Worm (Caenorhabditis elegans): ENCODE measurements around the gene K08F8.7.

K08F8.7 gene

DNA sequence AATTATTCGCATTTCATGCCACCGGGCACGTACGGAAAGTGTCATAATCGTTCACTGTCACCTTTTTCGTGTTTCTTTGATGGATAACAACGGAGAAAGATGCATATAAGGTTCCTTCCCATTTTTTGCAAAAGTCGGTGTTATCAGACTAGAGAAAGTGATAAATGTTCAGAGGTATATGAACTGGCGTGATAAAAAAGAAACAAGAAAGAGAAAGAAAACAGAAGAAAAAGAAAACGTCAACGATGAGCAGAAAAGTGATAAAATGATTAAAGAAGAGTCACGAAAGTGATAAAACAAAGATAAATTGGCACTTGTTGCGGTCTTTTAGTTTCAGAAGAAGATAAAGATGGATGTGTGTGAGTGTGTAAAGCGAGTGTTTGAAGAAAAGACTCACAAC, 24.9 kb downstream of the K08F8.7 start:
- TF ChIP-seq unc-3 (GFP tag; conservative IDR thresholded peaks at IDR 0.05) (no peak), unc-3 (tag; optimal IDR thresholded peaks at IDR 0.05) (no peak), hlh-13 (GFP tag; optimal IDR thresholded peaks at IDR 0.05) (no peak), gmeb-2 (tag; optimal IDR thresholded peaks at IDR 0.05) (no peak), fkh-10 (GFP tag; optimal IDR thresholded peaks at IDR 0.05) (no peak), ceh-24 (tag; optimal IDR thresholded peaks at IDR 0.05) (no peak), elt-2 (tag; optimal IDR thresholded peaks at IDR 0.05) (peak; percentile 51), hlh-6 (tag; optimal IDR thresholded peaks at IDR 0.05) (no peak), unc-42 (tag; optimal IDR thresholded peaks at IDR 0.05) (no peak)

DNA sequence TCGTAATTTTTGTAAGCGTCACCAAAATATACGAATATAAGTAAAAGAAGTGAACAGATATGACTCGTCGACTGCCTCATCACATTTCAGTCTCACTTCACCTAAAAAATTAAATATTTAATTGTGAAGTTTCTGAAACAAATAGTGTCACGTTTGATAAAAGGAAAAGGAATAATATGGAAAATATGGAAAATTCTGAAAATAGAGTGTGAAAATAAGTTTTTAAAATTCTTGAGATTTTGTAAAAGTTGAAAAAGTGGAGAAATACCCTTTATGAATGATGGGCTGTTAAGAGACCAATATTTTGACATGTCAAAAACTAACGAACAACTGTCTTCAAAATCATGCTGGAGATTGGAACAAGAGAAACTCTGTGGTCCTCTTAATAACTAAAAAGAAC, 28.5 kb downstream of the K08F8.7 start, which contains the start of gene T01B7.9:
Gene T01B7.9, minus strand, starts transcription at position 101 of the 400 bp plus-strand sequence.
- TF ChIP-seq ceh-2 (tag; optimal IDR thresholded peaks at IDR 0.05) (no peak), ceh-6 (GFP tag; optimal IDR thresholded peaks at IDR 0.05) (no peak), pha-2 (tag; optimal IDR thresholded peaks at IDR 0.05) (no peak), odd-2 (tag; optimal IDR thresholded peaks at IDR 0.05) (no peak), zip-5 (tag; optimal IDR thresholded peaks at IDR 0.05) (no peak), ceh-34 (tag; optimal IDR thresholded peaks at IDR 0.05) (no peak), pax-1 (tag; optimal IDR thresholded peaks at IDR 0.05) (no peak), F13H6.1 (tag; optimal IDR thresholded peaks at IDR 0.05) (no peak), hlh-6 (tag; optimal IDR thresholded peaks at IDR 0.05) (no peak), hlh-30 (tag; optimal IDR thresholded peaks at IDR 0.05; ENCODE audit: insufficient read depth) (no peak), elt-2 (tag; optimal IDR thresholded peaks at IDR 0.05) (no peak), che-1 (tag; optimal IDR thresholded peaks at IDR 0.05) (no peak), fkh-6 (tag; optimal IDR thresholded peaks at IDR 0.05) (no peak), ceh-48 (tag; optimal IDR thresholded peaks at IDR 0.05) (no peak), C38D4.7 (GFP tag; optimal IDR thresholded peaks at IDR 0.05) (no peak), ttx-3 (tag; optimal IDR thresholded peaks at IDR 0.05) (no peak), ama-1 (optimal IDR thresholded peaks at IDR 0.05) (no peak)

DNA sequence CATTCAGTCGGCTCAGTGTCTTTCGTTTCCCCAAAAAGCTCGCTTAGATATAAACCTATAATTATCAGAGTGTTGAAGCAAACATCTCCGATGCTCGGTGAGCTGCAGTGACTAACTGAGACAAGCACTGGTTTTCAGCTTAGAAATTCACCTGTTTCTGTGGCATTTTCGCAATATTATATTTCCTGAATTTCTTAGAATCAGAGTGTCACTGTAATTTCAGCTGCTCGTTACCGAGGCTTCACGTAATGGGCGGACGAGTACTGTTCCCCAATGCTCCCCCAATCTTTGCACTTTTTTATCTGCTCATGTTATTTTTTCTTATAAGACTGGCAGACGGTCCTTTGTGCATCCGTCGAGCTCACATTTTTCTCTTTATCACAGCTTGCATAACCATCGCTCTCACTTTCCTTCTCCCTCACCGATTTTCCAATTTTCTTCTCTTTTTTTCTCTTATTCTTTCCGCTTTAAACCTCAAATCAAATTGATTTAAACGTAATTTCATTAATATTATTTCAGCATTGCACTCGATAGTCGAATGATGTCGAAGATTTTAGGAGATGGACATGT, 33.1 kb downstream of the K08F8.7 start, which contains the start of gene trcs-2:
Gene trcs-2, plus strand, starts transcription at position 520 of the 570 bp plus-strand sequence.
- no peak for TF ChIP-seq ceh-45 (GFP tag; IDR thresholded peaks at IDR 0.05)
- TF ChIP-seq pax-1 (tag; optimal IDR thresholded peaks at IDR 0.05): no peak
- TF ChIP-seq pat-9 (tag; optimal IDR thresholded peaks at IDR 0.05): no peak
- TF ChIP-seq dve-1 (tag; optimal IDR thresholded peaks at IDR 0.05): no peak
- TF ChIP-seq che-1 (tag; optimal IDR thresholded peaks at IDR 0.05): no peak
- no peak for TF ChIP-seq hlh-13 (GFP tag; optimal IDR thresholded peaks at IDR 0.05)
- no peak for TF ChIP-seq ahr-1 (tag; optimal IDR thresholded peaks at IDR 0.05)

DNA sequence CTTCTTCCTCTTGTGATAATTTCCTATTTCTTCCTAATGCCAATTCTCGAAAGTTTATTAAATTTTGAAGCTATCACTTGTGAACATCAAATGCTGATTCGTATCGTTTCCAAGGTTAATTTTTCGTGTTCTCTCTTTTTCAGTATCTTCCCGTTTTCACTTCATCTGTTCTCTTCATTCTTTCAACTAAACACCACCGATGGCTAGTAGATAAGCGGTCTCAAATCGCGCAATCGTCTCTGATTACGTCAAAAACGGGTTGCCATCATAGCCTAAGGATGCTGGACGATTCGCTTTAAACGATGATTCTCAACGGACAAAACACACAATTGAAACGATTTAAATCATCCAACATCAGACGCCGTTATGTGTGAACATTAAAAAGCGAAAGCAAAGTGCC, 37.6 kb downstream of the K08F8.7 start:
- TF ChIP-seq ztf-16 (tag; optimal IDR thresholded peaks at IDR 0.05) (no peak), ceh-9 (tag; optimal IDR thresholded peaks at IDR 0.05) (no peak), tbx-7 (tag; optimal IDR thresholded peaks at IDR 0.05) (no peak)

DNA sequence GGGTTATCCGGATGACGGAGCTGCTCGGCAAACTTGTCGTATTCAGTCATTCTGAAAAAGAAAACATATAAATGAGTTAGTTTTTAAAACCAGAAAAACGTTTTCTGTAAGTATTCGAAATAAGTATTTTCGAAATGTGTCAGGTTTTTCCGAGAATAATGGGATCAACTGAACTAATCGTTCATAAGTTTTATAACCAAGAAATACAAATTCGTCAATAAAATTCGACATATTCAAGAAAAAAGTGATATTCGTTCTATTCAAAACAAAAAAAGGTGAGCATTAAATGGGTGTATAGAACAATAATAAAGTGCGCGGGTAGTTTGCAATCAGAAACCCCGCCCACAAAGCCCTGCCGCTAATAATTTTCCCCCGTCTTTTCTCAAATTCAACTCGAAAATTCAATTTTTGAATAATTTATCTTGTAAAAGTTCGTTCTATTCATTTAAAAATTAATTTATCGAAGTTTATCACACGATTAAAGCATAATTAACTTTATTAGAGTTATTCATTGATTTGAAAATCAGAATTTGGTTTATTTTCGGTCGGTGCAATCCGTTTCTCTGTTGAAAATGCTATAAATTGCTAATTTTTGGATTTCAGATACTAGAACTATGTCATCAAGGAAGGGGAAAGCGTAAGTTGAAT, 38.8 kb downstream of the K08F8.7 start, which contains the start of the genes cyn-11 and T01B7.5:
Gene cyn-11, minus strand, starts transcription at position 51 of the 648 bp plus-strand sequence.
Gene T01B7.5, plus strand, starts transcription at position 598 of the 648 bp plus-strand sequence.
- TF ChIP-seq nhr-232 (tag; optimal IDR thresholded peaks at IDR 0.05): no peak
- no peak for TF ChIP-seq Y22D7AL.16 (tag; optimal IDR thresholded peaks at IDR 0.05)
- TF ChIP-seq nfya-1 (tag; optimal IDR thresholded peaks at IDR 0.05): peak; percentile 27
- peak; percentile 6 for TF ChIP-seq ceh-34 (tag; optimal IDR thresholded peaks at IDR 0.05)
- no peak for TF ChIP-seq C38D4.7 (GFP tag; optimal IDR thresholded peaks at IDR 0.05)
- TF ChIP-seq hlh-13 (GFP tag; optimal IDR thresholded peaks at IDR 0.05): no peak
- TF ChIP-seq ttx-3 (tag; optimal IDR thresholded peaks at IDR 0.05): peak; percentile 25
- peak; percentile 45 for TF ChIP-seq tbx-2 (tag; optimal IDR thresholded peaks at IDR 0.05)
- TF ChIP-seq unc-55 (GFP tag; optimal IDR thresholded peaks at IDR 0.05): no peak
- no peak for TF ChIP-seq gmeb-2 (tag; optimal IDR thresholded peaks at IDR 0.05)
- TF ChIP-seq lin-11 (tag; optimal IDR thresholded peaks at IDR 0.05): no peak
- peak; percentile 18 for TF ChIP-seq ceh-31 (tag; optimal IDR thresholded peaks at IDR 0.05)
- TF ChIP-seq lim-6 (tag; optimal IDR thresholded peaks at IDR 0.05): no peak
- no peak for TF ChIP-seq F13H6.1 (tag; optimal IDR thresholded peaks at IDR 0.05)
- peak; percentile 63 for TF ChIP-seq elt-2 (tag; optimal IDR thresholded peaks at IDR 0.05)
- TF ChIP-seq eyg-1 (tag; optimal IDR thresholded peaks at IDR 0.05): peak; percentile 46
- TF ChIP-seq unc-86 (tag; optimal IDR thresholded peaks at IDR 0.05): peak; percentile 41
- no peak for TF ChIP-seq syd-9 (tag; optimal IDR thresholded peaks at IDR 0.05)
- no peak for TF ChIP-seq sdc-2 (tag; optimal IDR thresholded peaks at IDR 0.05)
- peak; percentile 70 for TF ChIP-seq K09A11.1 (tag; optimal IDR thresholded peaks at IDR 0.05; ENCODE audit: insufficient read depth)

Data from whole organism, late embryonic.